Worm (Caenorhabditis elegans): ENCODE results near the gene F09F9.3.

The F09F9.3 gene

DNA sequence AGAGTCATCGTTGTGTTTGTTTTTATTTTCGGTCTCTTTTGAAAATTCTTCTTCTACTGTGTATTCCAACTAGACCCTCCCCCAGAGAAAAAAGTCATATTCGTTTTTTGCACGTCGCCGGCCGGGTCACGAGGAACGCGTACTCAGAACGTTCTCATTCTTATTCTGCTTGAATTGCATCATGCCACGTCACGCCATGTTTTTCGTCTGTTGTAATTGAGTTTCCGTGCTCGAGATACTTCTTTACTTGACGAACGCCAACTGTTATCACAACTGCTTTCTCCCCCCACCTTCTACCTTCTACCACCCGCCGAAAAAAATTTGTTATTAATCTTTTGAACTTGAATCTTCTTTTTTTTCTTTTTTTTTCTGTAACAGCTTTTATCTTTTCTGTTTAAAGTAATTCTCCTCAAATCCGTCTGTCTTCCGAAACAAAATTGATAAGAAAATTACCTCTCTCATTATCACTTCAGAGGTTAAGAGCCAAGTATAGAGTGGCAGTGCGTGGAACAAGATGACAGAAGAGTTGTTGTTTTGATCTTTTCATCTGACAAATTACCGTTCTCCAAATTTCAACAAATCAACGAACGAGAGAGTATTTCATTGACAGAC, 21.9 kb upstream of the F09F9.3 start (continued):
- TF ChIP-seq dmd-6 (GFP tag; IDR thresholded peaks at IDR 0.05) (peak; percentile 51), F44E2.7 (GFP tag; IDR thresholded peaks at IDR 0.05) (no peak), nhr-10 (tag; optimal IDR thresholded peaks at IDR 0.05) (no peak), tra-1 (GFP tag; IDR thresholded peaks at IDR 0.05) (peak; percentile 59; the same call in 1 of the 2 replicates), ces-1 (GFP tag; optimal IDR thresholded peaks at IDR 0.05) (no peak), nhr-77 (tag; optimal IDR thresholded peaks at IDR 0.05) (no peak), aha-1 (tag) (peak; percentile 100), Y105C5A.15 (GFP tag; IDR thresholded peaks at IDR 0.05) (no peak), set-16 (GFP tag; IDR thresholded peaks at IDR 0.05) (no peak), dpl-1 (GFP tag; optimal IDR thresholded peaks at IDR 0.05) (no peak), hif-1 (tag; optimal IDR thresholded peaks at IDR 0.05) (peak in 1 of 2 experiments; percentile 99), arid-1 (GFP tag; conservative IDR thresholded peaks at IDR 0.05) (no peak), nhr-237 (tag; optimal IDR thresholded peaks at IDR 0.05) (no peak), unc-130 (GFP tag; optimal IDR thresholded peaks at IDR 0.05) (no peak), nhr-48 (tag; optimal IDR thresholded peaks at IDR 0.05) (no peak), F49E8.2 (tag; optimal IDR thresholded peaks at IDR 0.05; ENCODE audit: borderline replicate concordance) (no peak), daf-16 (GFP tag; optimal IDR thresholded peaks at IDR 0.05) (peak in 1 of 2 experiments; percentile 89), daf-16 (tag; optimal IDR thresholded peaks at IDR 0.05) (peak; percentile 84), nhr-76 (tag; optimal IDR thresholded peaks at IDR 0.05) (no peak), jun-1 (tag; optimal IDR thresholded peaks at IDR 0.05) (no peak), spr-1 (tag; optimal IDR thresholded peaks at IDR 0.05) (no peak), T20F7.1 (GFP tag; optimal IDR thresholded peaks at IDR 0.05) (no peak), ctbp-1 (GFP tag; IDR thresholded peaks at IDR 0.05) (peak; percentile 73; the same call in 1 of the 2 replicates), ceh-32 (tag; optimal IDR thresholded peaks at IDR 0.05; ENCODE audit: poor library complexity) (no peak), nhr-25 (tag; optimal IDR thresholded peaks at IDR 0.05; ENCODE audit: borderline replicate concordance, insufficient read depth) (no peak), F37D6.2 (tag; optimal IDR thresholded peaks at IDR 0.05) (peak; percentile 28), fos-1 (tag; optimal IDR thresholded peaks at IDR 0.05) (no peak), madf-5 (GFP tag; IDR thresholded peaks at IDR 0.05) (no peak), egl-27 (tag; optimal IDR thresholded peaks at IDR 0.05) (no peak), ceh-44 (GFP tag; IDR thresholded peaks at IDR 0.05) (peak; percentile 10; the same call in 1 of the 2 replicates)

DNA sequence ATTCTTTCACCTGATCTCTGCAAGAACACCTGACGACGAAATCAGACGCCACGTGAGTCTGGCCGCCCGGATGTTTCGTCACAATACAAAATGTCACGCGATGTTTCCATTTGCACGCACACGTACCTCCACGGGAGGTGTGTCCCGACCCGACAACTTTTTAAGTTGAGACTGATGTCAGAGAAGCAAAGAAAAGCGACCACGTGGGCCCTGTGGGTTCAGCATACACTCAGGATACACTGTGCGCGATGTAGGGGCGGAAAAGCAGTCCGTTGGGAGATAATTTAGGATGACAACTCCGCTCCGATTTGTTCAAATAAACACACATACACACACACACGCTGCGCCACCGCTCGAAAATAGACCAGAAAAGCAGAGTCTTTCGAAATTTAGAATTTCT, 21.4 kb upstream of the F09F9.3 start:
- TF ChIP-seq zag-1 (tag; optimal IDR thresholded peaks at IDR 0.05), result no peak
- TF ChIP-seq mdt-29 (GFP tag; IDR thresholded peaks at IDR 0.05), result peak; percentile 92
- TF ChIP-seq ceh-28 (tag; optimal IDR thresholded peaks at IDR 0.05), result no peak
- TF ChIP-seq pha-4 (GFP tag; IDR thresholded peaks at IDR 0.05), result peak; percentile 50; the same call in 1 of the 2 replicates
- no peak for TF ChIP-seq pha-4 (tag; optimal IDR thresholded peaks at IDR 0.05)
- TF ChIP-seq dmd-6 (GFP tag; IDR thresholded peaks at IDR 0.05), result peak; percentile 96
- TF ChIP-seq nhr-237 (tag; optimal IDR thresholded peaks at IDR 0.05), result no peak
- no peak for TF ChIP-seq attf-4 (tag; optimal IDR thresholded peaks at IDR 0.05)
- peak; percentile 92 for TF ChIP-seq lin-1 (GFP tag; IDR thresholded peaks at IDR 0.05)
- peak; percentile 98 for TF ChIP-seq hlh-30 (tag; optimal IDR thresholded peaks at IDR 0.05; ENCODE audit: insufficient read depth)
- no peak for TF ChIP-seq unc-130 (GFP tag; optimal IDR thresholded peaks at IDR 0.05)
- TF ChIP-seq nhr-111 (GFP tag; optimal IDR thresholded peaks at IDR 0.05), result no peak
- peak in 1 of 2 experiments; percentile 22 for TF ChIP-seq daf-16 (GFP tag; optimal IDR thresholded peaks at IDR 0.05)
- peak; percentile 41 for TF ChIP-seq daf-16 (tag; optimal IDR thresholded peaks at IDR 0.05)
- no peak for TF ChIP-seq ZK546.5 (tag; optimal IDR thresholded peaks at IDR 0.05)
- peak; percentile 18 for TF ChIP-seq hmg-1.1 (GFP tag; IDR thresholded peaks at IDR 0.05)
- TF ChIP-seq mxl-3 (GFP tag; optimal IDR thresholded peaks at IDR 0.05), result peak; percentile 93
- peak; percentile 75 for TF ChIP-seq arid-1 (GFP tag; conservative IDR thresholded peaks at IDR 0.05)
- peak; percentile 34 for TF ChIP-seq skn-1 (tag; optimal IDR thresholded peaks at IDR 0.05)
- TF ChIP-seq jun-1 (tag; optimal IDR thresholded peaks at IDR 0.05), result no peak
- peak; percentile 59 for TF ChIP-seq ama-1 (optimal IDR thresholded peaks at IDR 0.05)
- TF ChIP-seq unc-62 (GFP tag; optimal IDR thresholded peaks at IDR 0.05 in 1 of 2), result no peak
- no peak for TF ChIP-seq unc-62 (tag; optimal IDR thresholded peaks at IDR 0.05)
- no peak for TF ChIP-seq unc-39 (tag; optimal IDR thresholded peaks at IDR 0.05)
- peak; percentile 86 for TF ChIP-seq nhr-28 (tag; optimal IDR thresholded peaks at IDR 0.05)
- peak; percentile 83 for TF ChIP-seq nhr-11 (tag; optimal IDR thresholded peaks at IDR 0.05)
- TF ChIP-seq T20F7.1 (GFP tag; optimal IDR thresholded peaks at IDR 0.05), result peak; percentile 60
- no peak for TF ChIP-seq fos-1 (tag; optimal IDR thresholded peaks at IDR 0.05)
- TF ChIP-seq lin-39 (tag; optimal IDR thresholded peaks at IDR 0.05), result no peak
- TF ChIP-seq hif-1 (tag; optimal IDR thresholded peaks at IDR 0.05), result peak; percentile 98 to 100
- TF ChIP-seq aha-1 (tag), result peak; percentile 100

Data from whole organism, L4 larva.